Worm (Caenorhabditis elegans) whole organism, L4 larva: ENCODE measurements around the gene seb-3.
A peak's percentile ranks its signal among the peaks of the same experiment; 100 is the strongest.

Experiments used
- D1046.2 ChIP-seq: fragments of 200-800 bp; sonication (Bioruptor generic); IDR thresholded peaks from 2 replicates; pipeline ENCODE4 v1.3.6; 2022; ENCODE audit warnings: missing genetic modification characterization, missing compliant biosample characterization
- F10B5.3 ChIP-seq: sonication (generic microtip); optimal IDR thresholded peaks from 2 replicates; lab custom pipeline; 2016; ENCODE audit warnings: mild to moderate bottlenecking, missing genetic modification characterization, missing compliant biosample characterization
- F26F4.8 ChIP-seq: fragments of 200-800 bp; sonication (Bioruptor generic); conservative IDR thresholded peaks from 2 replicates; pipeline ENCODE4 v1.3.6; 2022; ENCODE audit warnings: missing genetic modification characterization, missing compliant biosample characterization
- T20F7.1 ChIP-seq: fragments of 200-800 bp; sonication (Bioruptor generic); optimal IDR thresholded peaks from 2 replicates; lab custom pipeline; 2018; ENCODE audit warnings: mild to moderate bottlenecking, missing genetic modification characterization, missing compliant biosample characterization
- Y48G9A.11 ChIP-seq: fragments of 200-800 bp; sonication (Bioruptor generic); IDR thresholded peaks from 2 replicates; pipeline ENCODE4 v1.3.6; 2022; ENCODE audit warnings: missing genetic modification reagents, missing genetic modification characterization, missing compliant biosample characterization
- aha-1 ChIP-seq: fragments of 150-350 bp; peaks from one replicate; lab custom pipeline; 2014; ENCODE audit warnings: missing biosample characterization, missing genetic modification characterization
- ama-1 ChIP-seq: fragments of 150-350 bp; optimal IDR thresholded peaks from 2 replicates; lab custom pipeline; 2014; ENCODE audit warnings: inconsistent platforms, mixed read lengths
- ceh-20 ChIP-seq: fragments of 200-800 bp; sonication (Bioruptor generic); IDR thresholded peaks from 2 replicates; pipeline ENCODE4 v1.3.6; 2022; ENCODE audit warnings: missing genetic modification reagents, missing genetic modification characterization, missing compliant biosample characterization
- ceh-28 ChIP-seq: fragments of 150-350 bp; optimal IDR thresholded peaks from 2 replicates; lab custom pipeline; 2014; ENCODE audit warnings: missing biosample characterization, missing genetic modification reagents, missing genetic modification characterization
- daf-19 ChIP-seq: fragments of 200-800 bp; sonication (Bioruptor generic); conservative IDR thresholded peaks from 2 replicates; pipeline ENCODE4 v1.3.6; 2022; ENCODE audit warnings: missing genetic modification characterization, missing compliant biosample characterization
- dmd-6 ChIP-seq: fragments of 200-800 bp; sonication (Bioruptor generic); IDR thresholded peaks from 2 replicates; pipeline ENCODE4 v1.3.6; 2022; ENCODE audit warnings: missing genetic modification reagents, missing genetic modification characterization, missing compliant biosample characterization
- egl-27 ChIP-seq: sonication (generic microtip); optimal IDR thresholded peaks from 3 replicates; lab custom pipeline; 2017; ENCODE audit warnings: missing biosample characterization, missing genetic modification reagents, missing genetic modification characterization
- egl-43 ChIP-seq: fragments of 200-800 bp; sonication (Bioruptor generic); IDR thresholded peaks from 2 replicates; pipeline ENCODE4 v1.3.6; 2022; ENCODE audit warnings: missing genetic modification reagents, missing genetic modification characterization, missing compliant biosample characterization
- fos-1 ChIP-seq: fragments of 150-350 bp; optimal IDR thresholded peaks from 2 replicates; lab custom pipeline; 2014; ENCODE audit warnings: missing biosample characterization, missing genetic modification characterization
- hif-1 ChIP-seq, 2 experiments: sonication (generic microtip); optimal IDR thresholded peaks; 2 replicates each; lab custom pipeline; 2016 to 2017; ENCODE audit warnings: missing compliant biosample characterization in 2 of 2, missing genetic modification characterization in 2 of 2, missing genetic modification reagents in 2 of 2, missing genotype in 2 of 2, mild to moderate bottlenecking in 1 of 2
- hlh-11 ChIP-seq: fragments of 200-800 bp; sonication (Bioruptor generic); optimal IDR thresholded peaks from 2 replicates; lab custom pipeline; 2018; ENCODE audit warnings: mild to moderate bottlenecking, missing genetic modification characterization, missing compliant biosample characterization
- hlh-30 ChIP-seq: sonication (generic microtip); optimal IDR thresholded peaks from 2 replicates; lab custom pipeline; 2017; ENCODE audit warnings: antibody characterized with exemption, mild to moderate bottlenecking, missing genetic modification characterization, missing compliant biosample characterization; ENCODE audit not compliant: insufficient read depth
- jun-1 ChIP-seq: fragments of 150-350 bp; optimal IDR thresholded peaks from 2 replicates; lab custom pipeline; 2014; ENCODE audit warnings: missing biosample characterization, missing genetic modification reagents, missing genetic modification characterization
- lim-7 ChIP-seq: fragments of 200-800 bp; sonication (Bioruptor generic); IDR thresholded peaks from 2 replicates; pipeline ENCODE4 v1.3.6; 2022; ENCODE audit warnings: missing genetic modification characterization, missing compliant biosample characterization
- madf-5 ChIP-seq, 2 experiments: fragments of 200-800 bp; sonication (Bioruptor generic); IDR thresholded peaks; 2 replicates each; pipeline ENCODE4 v1.3.6; 2022; ENCODE audit warnings: missing compliant biosample characterization in 2 of 2, missing genetic modification characterization in 2 of 2
- madf-9 ChIP-seq: fragments of 200-800 bp; sonication (Bioruptor generic); conservative IDR thresholded peaks from 2 replicates; pipeline ENCODE4 v1.3.6; 2022; ENCODE audit warnings: missing genetic modification reagents, missing genetic modification characterization, missing compliant biosample characterization
- mdl-1 ChIP-seq, 2 experiments: fragments of 150-350 bp in 1 of 2; sonication (generic microtip) in 1 of 2; optimal IDR thresholded peaks; 2 replicates each; lab custom pipeline; 2014 to 2017; ENCODE audit warnings: missing biosample characterization in 2 of 2, missing genetic modification characterization in 2 of 2
- mdt-29 ChIP-seq: fragments of 200-800 bp; sonication (Bioruptor generic); IDR thresholded peaks from 2 replicates; pipeline ENCODE4 v1.3.6; 2022; ENCODE audit warnings: missing genetic modification reagents, missing genetic modification characterization, missing compliant biosample characterization
- mes-2 ChIP-seq: sonication (generic microtip); optimal IDR thresholded peaks from 2 replicates; lab custom pipeline; 2016; ENCODE audit warnings: missing genotype, mild to moderate bottlenecking, missing genetic modification characterization, missing compliant biosample characterization; ENCODE audit not compliant: poor library complexity, severe bottlenecking
- mxl-3 ChIP-seq: fragments of 200-800 bp; sonication (Bioruptor generic); optimal IDR thresholded peaks from 2 replicates; lab custom pipeline; 2018; ENCODE audit warnings: mild to moderate bottlenecking, missing genetic modification characterization, missing compliant biosample characterization
- nhr-10 ChIP-seq: fragments of 150-350 bp; optimal IDR thresholded peaks from 2 replicates; lab custom pipeline; 2014; ENCODE audit warnings: missing biosample characterization, missing genetic modification characterization
- nhr-25 ChIP-seq: sonication (generic microtip); optimal IDR thresholded peaks from 2 replicates; lab custom pipeline; 2017; ENCODE audit warnings: missing genetic modification characterization, mild to moderate bottlenecking, missing compliant biosample characterization, antibody characterized with exemption, moderate library complexity, borderline replicate concordance; ENCODE audit not compliant: insufficient read depth
- nhr-28 ChIP-seq: fragments of 150-350 bp; optimal IDR thresholded peaks from 2 replicates; lab custom pipeline; 2014; ENCODE audit warnings: missing biosample characterization, missing genetic modification characterization
- nhr-42 ChIP-seq: fragments of 200-800 bp; sonication (Bioruptor generic); IDR thresholded peaks from 2 replicates; pipeline ENCODE4 v1.3.6; 2022; ENCODE audit warnings: missing genetic modification characterization, missing compliant biosample characterization
- nhr-48 ChIP-seq: sonication (generic microtip); optimal IDR thresholded peaks from 2 replicates; lab custom pipeline; 2016; ENCODE audit warnings: mild to moderate bottlenecking, missing genetic modification characterization, missing compliant biosample characterization
- nhr-6 ChIP-seq: fragments of 150-350 bp; optimal IDR thresholded peaks from 2 replicates; lab custom pipeline; 2014; ENCODE audit warnings: missing biosample characterization, missing genetic modification characterization
- saeg-2 ChIP-seq: fragments of 200-800 bp; sonication (Bioruptor generic); IDR thresholded peaks from 2 replicates; pipeline ENCODE4 v1.3.6; 2022; ENCODE audit warnings: missing genetic modification reagents, missing genetic modification characterization, missing compliant biosample characterization
- sdz-12 ChIP-seq: fragments of 200-800 bp; sonication (Bioruptor generic); optimal IDR thresholded peaks from 2 replicates; lab custom pipeline; 2018; ENCODE audit warnings: mild to moderate bottlenecking, missing genetic modification characterization, missing compliant biosample characterization
- set-16 ChIP-seq: fragments of 200-800 bp; sonication (Bioruptor generic); IDR thresholded peaks from 2 replicates; pipeline ENCODE4 v1.3.6; 2022; ENCODE audit warnings: missing genetic modification reagents, missing genetic modification characterization, missing compliant biosample characterization
- snpc-1.2 ChIP-seq: fragments of 200-800 bp; sonication (Bioruptor generic); IDR thresholded peaks from 2 replicates; pipeline ENCODE4 v1.3.6; 2022; ENCODE audit warnings: missing genetic modification reagents, missing genetic modification characterization, missing compliant biosample characterization
- snpc-4 ChIP-seq: fragments of 150-350 bp; optimal IDR thresholded peaks from 2 replicates; lab custom pipeline; 2014; ENCODE audit warnings: missing biosample characterization, missing genetic modification characterization
- tag-97 ChIP-seq: fragments of 200-800 bp; sonication (Bioruptor generic); IDR thresholded peaks from 2 replicates; pipeline ENCODE4 v1.3.6; 2022; ENCODE audit warnings: missing genetic modification characterization, missing compliant biosample characterization
- tra-1 ChIP-seq: fragments of 200-800 bp; sonication (Bioruptor generic); IDR thresholded peaks from 2 replicates; pipeline ENCODE4 v1.3.6; 2022; ENCODE audit warnings: missing genetic modification reagents, missing genetic modification characterization, missing compliant biosample characterization
- unc-62 ChIP-seq, 3 experiments: fragments of 150-350 bp in 1 of 3; sonication (generic microtip); optimal IDR thresholded peaks in 2 of 3; peaks in 1 of 3; 1 replicate in 1 of 3; 2 replicates in 2 of 3; lab custom pipeline; 2014 to 2017; ENCODE audit warnings: missing biosample characterization in 3 of 3, missing genetic modification characterization in 3 of 3, missing genetic modification reagents in 3 of 3, missing genotype in 1 of 3
- zag-1 ChIP-seq: fragments of 150-350 bp; optimal IDR thresholded peaks from 2 replicates; lab custom pipeline; 2014; ENCODE audit warnings: missing biosample characterization, missing genetic modification characterization
- zfp-2 ChIP-seq: sonication (generic microtip); optimal IDR thresholded peaks from 2 replicates; lab custom pipeline; 2016; ENCODE audit warnings: mild to moderate bottlenecking, missing genetic modification characterization, missing compliant biosample characterization
- ztf-7 ChIP-seq: fragments of 150-350 bp; optimal IDR thresholded peaks from 2 replicates; lab custom pipeline; 2014; ENCODE audit warnings: missing biosample characterization, missing genetic modification characterization

The seb-3 gene

ce11 chrX:15060303-15060702 lies 34.2 kb downstream of the seb-3 start, which contains the start of gene fbxa-96:
Gene fbxa-96, minus strand, starts transcription at chrX:15060403.
- TF ChIP-seq aha-1 (tag; lab: Kevin White, UChicago) = peak; percentile 9
- TF ChIP-seq zag-1 (tag; lab: Kevin White, UChicago) = no peak

DNA sequence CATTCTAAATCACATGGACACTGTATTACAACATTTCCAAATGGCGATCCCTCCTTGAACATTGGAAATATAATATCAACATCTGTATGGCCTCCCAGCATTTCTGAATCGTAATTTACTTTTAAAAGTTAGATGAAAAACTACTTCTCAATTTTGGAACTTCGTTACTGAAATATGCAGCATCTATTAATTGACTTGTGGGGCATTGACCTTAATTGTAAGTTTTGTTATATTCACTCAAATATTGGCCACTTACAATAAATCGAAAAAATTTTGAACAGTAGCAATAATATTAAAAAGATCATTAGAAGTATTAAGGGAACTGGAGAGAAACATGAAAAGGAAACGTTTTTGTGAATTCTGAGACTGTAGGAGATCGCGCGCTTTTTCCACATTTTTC lies 43.1 kb downstream of the seb-3 start, which contains the start of gene mam-6:
mam-6 (minus strand) TSS at position 101 of the 400 bp plus-strand sequence.
- TF ChIP-seq ceh-20 (GFP tag; lab: Robert Waterston, UW) = no peak
- no peak for TF ChIP-seq F10B5.3
- TF ChIP-seq nhr-25 (tag; lab: Kevin White, UChicago) = no peak
- TF ChIP-seq nhr-6 (tag; lab: Kevin White, UChicago) = no peak
- TF ChIP-seq lim-7 = no peak
- TF ChIP-seq tra-1 (GFP tag; lab: Robert Waterston, UW) = no peak
- no peak for TF ChIP-seq mdt-29 (GFP tag; lab: Robert Waterston, UW)
- TF ChIP-seq T20F7.1 (GFP tag; lab: Kevin White, UChicago) = no peak

DNA sequence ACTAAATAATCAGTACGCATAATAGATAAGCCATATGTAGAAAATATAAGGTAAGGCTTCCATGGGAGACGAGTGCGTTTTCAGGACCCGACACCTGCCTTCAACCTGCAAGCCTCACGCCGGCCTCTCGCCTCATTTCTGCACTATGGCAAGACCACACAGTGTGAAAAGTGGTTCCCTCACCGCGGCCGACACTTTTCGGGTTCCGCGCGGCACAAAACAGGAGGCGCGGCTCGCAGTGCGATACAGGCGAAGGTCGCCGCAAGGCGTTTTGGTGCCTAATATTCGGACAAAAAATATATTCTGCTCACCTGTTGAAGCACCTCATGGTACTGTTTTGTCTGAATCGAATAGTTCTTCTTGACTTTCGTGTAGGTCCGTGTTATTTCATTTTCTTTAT lies 44.0 kb downstream of the seb-3 start:
- peak; percentile 80 for TF ChIP-seq set-16 (GFP tag; lab: Robert Waterston, UW)
- TF ChIP-seq D1046.2 (GFP tag; lab: Robert Waterston, UW) = no peak
- TF ChIP-seq, all 104 proteins: peak for 1

- TF ChIP-seq aha-1 (tag; lab: Kevin White, UChicago) (peak; percentile 2), dmd-6 (GFP tag; lab: Robert Waterston, UW) (0 out of 2 replicates have a peak, but pooled peaks have one; percentile 17), ceh-20 (GFP tag; lab: Robert Waterston, UW) (no peak), nhr-25 (tag; lab: Kevin White, UChicago) (peak; percentile 22), hlh-30 (tag; lab: Kevin White, UChicago) (peak; percentile 35), egl-27 (tag; lab: Kevin White, UChicago) (no peak), ceh-28 (tag; lab: Kevin White, UChicago) (peak; percentile 21), jun-1 (tag; lab: Kevin White, UChicago) (no peak), madf-9 (GFP tag; lab: Robert Waterston, UW) (no peak), mdl-1 (tag; optimal IDR thresholded peaks at IDR 0.05; lab: Kevin White, UChicago) (no peak), hlh-11 (tag; lab: Kevin White, UChicago) (peak; percentile 54), nhr-28 (peak; percentile 28), mxl-3 (GFP tag; lab: Kevin White, UChicago) (peak; percentile 35), saeg-2 (GFP tag; lab: Robert Waterston, UW) (no peak), Y48G9A.11 (GFP tag; lab: Robert Waterston, UW) (no peak), unc-62 (GFP tag; optimal IDR thresholded peaks at IDR 0.05 in 1 of 2; lab: Kevin White, UChicago) (peak in 1 of 2 experiments; percentile 99), unc-62 (tag; optimal IDR thresholded peaks at IDR 0.05; lab: Kevin White, UChicago) (no peak)
These were observed 46.8 kb downstream of the seb-3 start for ce11 chrX:15072877-15073276.

ce11 chrX:15073479-15073878 lies 47.4 kb downstream of the seb-3 start:
- no peak for TF ChIP-seq snpc-1.2
- peak; percentile 47 for TF ChIP-seq snpc-4
- TF ChIP-seq mes-2 (tag; lab: Kevin White, UChicago) = peak; percentile 34
- TF ChIP-seq, all 104 proteins: peak for 2

- TF ChIP-seq hif-1 (tag; optimal IDR thresholded peaks at IDR 0.05; lab: Kevin White, UChicago) = no peak
- TF ChIP-seq madf-9 (GFP tag; lab: Robert Waterston, UW) = no peak
- no peak for TF ChIP-seq tag-97 (GFP tag; lab: Robert Waterston, UW)
- no peak for TF ChIP-seq zfp-2 (tag; lab: Kevin White, UChicago)
- TF ChIP-seq F26F4.8 (GFP tag; lab: Robert Waterston, UW) = no peak
- no peak for TF ChIP-seq daf-19 (GFP tag; lab: Robert Waterston, UW)
- TF ChIP-seq nhr-10 = no peak
- TF ChIP-seq ama-1 = no peak
- TF ChIP-seq nhr-42 = 0 out of 2 replicates have a peak, but pooled peaks have one; percentile 29
- no peak for TF ChIP-seq madf-5 (GFP tag; IDR thresholded peaks at IDR 0.05; lab: Robert Waterston, UW)
- TF ChIP-seq nhr-48 = no peak
- no peak for TF ChIP-seq fos-1 (tag; lab: Kevin White, UChicago)
- TF ChIP-seq ztf-7 (tag; lab: Kevin White, UChicago) = no peak
- 0 out of 2 replicates have a peak, but pooled peaks have one; percentile 10 for TF ChIP-seq egl-43 (GFP tag; lab: Robert Waterston, UW)
- TF ChIP-seq sdz-12 (GFP tag; lab: Kevin White, UChicago) = no peak
These were observed 49.1 kb downstream of the seb-3 start for ce11 chrX:15075170-15075569.
